Fruit fly (Drosophila melanogaster) whole organism, embryonic: ENCODE results near the gene DnaJ-H.

Experiments used
- Antp ChIP-seq: fragments of 200-800 bp; sonication (Bioruptor generic); optimal IDR thresholded peaks from 3 replicates; lab custom pipeline; 2016; ENCODE audit warnings: missing biosample characterization, missing genetic modification characterization
- Asciz ChIP-seq: fragments of 200-800 bp; sonication (Bioruptor generic); optimal IDR thresholded peaks from 2 replicates; lab custom pipeline; 2017; ENCODE audit warnings: missing biosample characterization, mild to moderate bottlenecking, missing genetic modification characterization, missing genetic modification reagents
- CG10431 ChIP-seq: fragments of 200-800 bp; sonication (Bioruptor generic); optimal IDR thresholded peaks from 3 replicates; lab custom pipeline; 2018; ENCODE audit warnings: missing biosample characterization, mild to moderate bottlenecking, missing genetic modification characterization
- CG10565 ChIP-seq: fragments of 200-800 bp; sonication (Bioruptor generic); optimal IDR thresholded peaks from 3 replicates; lab custom pipeline; 2016; ENCODE audit warnings: missing biosample characterization, mild to moderate bottlenecking, missing genetic modification characterization
- CG10979 ChIP-seq: fragments of 200-800 bp; sonication (Bioruptor generic); optimal IDR thresholded peaks from 2 replicates; lab custom pipeline; 2018; ENCODE audit warnings: missing biosample characterization, mild to moderate bottlenecking, missing genetic modification characterization, moderate library complexity
- CG14860 ChIP-seq: fragments of 200-800 bp; sonication (Bioruptor generic); IDR thresholded peaks from 3 replicates; pipeline ENCODE4 v1.3.6; 2022; ENCODE audit warnings: missing biosample characterization, missing genetic modification characterization; ENCODE audit not compliant: partially characterized antibody
- CG15696 ChIP-seq: fragments of 200-800 bp; sonication (Bioruptor generic); optimal IDR thresholded peaks from 2 replicates; lab custom pipeline; 2019; ENCODE audit warnings: missing biosample characterization, mild to moderate bottlenecking, missing genetic modification characterization, moderate library complexity
- CG1602 ChIP-seq: fragments of 200-800 bp; sonication (Bioruptor generic); optimal IDR thresholded peaks from 3 replicates; lab custom pipeline; 2016; ENCODE audit warnings: missing biosample characterization, missing genetic modification characterization
- CG16863 ChIP-seq: fragments of 200-800 bp; sonication (Bioruptor generic); optimal IDR thresholded peaks from 3 replicates; lab custom pipeline; 2016; ENCODE audit warnings: missing biosample characterization, missing genetic modification characterization
- CG17186 ChIP-seq: fragments of 200-800 bp; sonication (Bioruptor generic); optimal IDR thresholded peaks from 3 replicates; lab custom pipeline; 2017; ENCODE audit warnings: missing biosample characterization, missing genetic modification reagents, missing genetic modification characterization
- CG30020 ChIP-seq: fragments of 200-800 bp; optimal IDR thresholded peaks from 2 replicates; lab custom pipeline; 2019; ENCODE audit warnings: missing biosample characterization, mild to moderate bottlenecking, missing genetic modification characterization, moderate library complexity
- CG30431 ChIP-seq: fragments of 200-800 bp; sonication (Bioruptor generic); optimal IDR thresholded peaks from 2 replicates; lab custom pipeline; 2017; ENCODE audit warnings: missing biosample characterization, missing genetic modification characterization
- CG31224 ChIP-seq: fragments of 200-800 bp; sonication (Bioruptor generic); IDR thresholded peaks from 2 replicates; pipeline ENCODE4 v1.3.6; 2022; ENCODE audit warnings: missing biosample characterization, missing genetic modification characterization
- CG32767 ChIP-seq: fragments of 200-800 bp; sonication (Bioruptor generic); IDR thresholded peaks from 2 replicates; pipeline ENCODE4 v1.3.6; 2022; ENCODE audit warnings: missing biosample characterization, missing genetic modification characterization
- CG3847 ChIP-seq: fragments of 200-800 bp; sonication (Bioruptor generic); IDR thresholded peaks from 2 replicates; pipeline ENCODE4 v1.3.6; 2022; ENCODE audit warnings: missing biosample characterization, missing genetic modification characterization
- CG4854 ChIP-seq: fragments of 200-800 bp; sonication (Bioruptor generic); optimal IDR thresholded peaks from 2 replicates; lab custom pipeline; 2016; ENCODE audit warnings: missing biosample characterization, missing genetic modification characterization, inconsistent platforms
- CG5180 ChIP-seq: fragments of 200-800 bp; sonication (Bioruptor generic); optimal IDR thresholded peaks from 3 replicates; lab custom pipeline; 2017; ENCODE audit warnings: missing biosample characterization, missing genetic modification characterization, mild to moderate bottlenecking, moderate library complexity, missing genetic modification reagents
- CG7372 ChIP-seq: fragments of 200-800 bp; sonication (Bioruptor generic); IDR thresholded peaks from 2 replicates; pipeline ENCODE4 v1.3.6; 2022; ENCODE audit warnings: missing biosample characterization, missing genetic modification characterization
- CG7745 ChIP-seq: fragments of 200-800 bp; sonication (Bioruptor generic); optimal IDR thresholded peaks from 2 replicates; lab custom pipeline; 2018; ENCODE audit warnings: missing biosample characterization, mild to moderate bottlenecking, missing genetic modification characterization, moderate library complexity
- CG7963 ChIP-seq: fragments of 200-800 bp; sonication (Bioruptor generic); IDR thresholded peaks from 3 replicates; pipeline ENCODE4 v1.3.6; 2022; ENCODE audit warnings: missing biosample characterization, missing genetic modification characterization; ENCODE audit not compliant: partially characterized antibody
- CG8089 ChIP-seq: fragments of 200-800 bp; sonication (Bioruptor generic); optimal IDR thresholded peaks from 3 replicates; lab custom pipeline; 2016; ENCODE audit warnings: missing biosample characterization, missing genetic modification characterization
- CG8359 ChIP-seq: fragments of 200-800 bp; sonication (Bioruptor generic); optimal IDR thresholded peaks from 2 replicates; lab custom pipeline; 2017; ENCODE audit warnings: missing biosample characterization, mild to moderate bottlenecking, missing genetic modification characterization, borderline replicate concordance
- Dek ChIP-seq: fragments of 200-800 bp; sonication (Bioruptor generic); optimal IDR thresholded peaks from 3 replicates; lab custom pipeline; 2019; ENCODE audit warnings: missing biosample characterization, mild to moderate bottlenecking, missing genetic modification characterization, moderate library complexity
- E2f1 ChIP-seq: fragments of 200-800 bp; sonication (Bioruptor generic); IDR thresholded peaks from 2 replicates; pipeline ENCODE4 v1.3.6; 2022; ENCODE audit warnings: missing biosample characterization, missing genetic modification characterization
- Hmr ChIP-seq: fragments of 200-800 bp; sonication (Bioruptor generic); optimal IDR thresholded peaks from 3 replicates; lab custom pipeline; 2017; ENCODE audit warnings: mild to moderate bottlenecking, missing biosample characterization, missing genetic modification reagents, missing genetic modification characterization
- Nf-YC ChIP-seq: fragments of 200-800 bp; optimal IDR thresholded peaks from 3 replicates; lab custom pipeline; 2019; ENCODE audit warnings: missing biosample characterization, mild to moderate bottlenecking, missing genetic modification characterization, moderate library complexity
- Sin3A ChIP-seq: fragments of >200 bp; optimal IDR thresholded peaks from 2 replicates; lab custom pipeline; 2018
- Taf1 ChIP-seq: fragments of 200-800 bp; sonication (Bioruptor generic); IDR thresholded peaks from 2 replicates; pipeline ENCODE4 v1.3.6; 2022; ENCODE audit warnings: missing biosample characterization, missing genetic modification characterization
- ap ChIP-seq: fragments of 200-800 bp; sonication (Bioruptor generic); IDR thresholded peaks from 2 replicates; pipeline ENCODE4 v1.3.6; 2022; ENCODE audit warnings: missing biosample characterization, missing genetic modification characterization
- bigmax ChIP-seq: fragments of 200-800 bp; sonication (Bioruptor generic); optimal IDR thresholded peaks from 2 replicates; lab custom pipeline; 2018; ENCODE audit warnings: missing biosample characterization, mild to moderate bottlenecking, missing genetic modification characterization
- croc ChIP-seq: fragments of 200-800 bp; sonication (Bioruptor generic); conservative IDR thresholded peaks from 3 replicates; pipeline ENCODE4 v1.3.6; 2022; ENCODE audit warnings: missing biosample characterization, missing genetic modification characterization
- dati ChIP-seq: fragments of 200-800 bp; sonication (Bioruptor generic); IDR thresholded peaks from 2 replicates; pipeline ENCODE4 v1.3.6; 2022; ENCODE audit warnings: missing biosample characterization, missing genetic modification characterization
- ewg ChIP-seq: fragments of 200-800 bp; sonication (Bioruptor generic); optimal IDR thresholded peaks from 3 replicates; lab custom pipeline; 2017; ENCODE audit warnings: mild to moderate bottlenecking, missing biosample characterization, missing genetic modification reagents, missing genetic modification characterization
- eyg ChIP-seq: fragments of 200-800 bp; sonication (Bioruptor generic); optimal IDR thresholded peaks from 3 replicates; lab custom pipeline; 2016; ENCODE audit warnings: missing biosample characterization, missing genetic modification characterization
- gce ChIP-seq: fragments of 200-800 bp; sonication (Bioruptor generic); IDR thresholded peaks from 3 replicates; pipeline ENCODE4 v1.3.6; 2022; ENCODE audit warnings: missing biosample characterization, missing genetic modification characterization
- mam ChIP-seq: fragments of 200-800 bp; sonication (Bioruptor generic); optimal IDR thresholded peaks from 3 replicates; lab custom pipeline; 2016; ENCODE audit warnings: missing biosample characterization, missing genetic modification characterization
- nau ChIP-seq: fragments of 200-800 bp; sonication (Bioruptor generic); optimal IDR thresholded peaks from 3 replicates; lab custom pipeline; 2017; ENCODE audit warnings: missing biosample characterization, mild to moderate bottlenecking, missing genetic modification characterization, missing genetic modification reagents
- pan ChIP-seq, 4 experiments: fragments of >200 bp in 3 of 4; fragments of 200-800 bp in 1 of 4; sonication (Bioruptor generic) in 1 of 4; optimal IDR thresholded peaks in 3 of 4; IDR thresholded peaks in 1 of 4; 2 replicates each; pipeline versions ENCODE4 v1.3.6 to Lab custom; 2017 to 2022; ENCODE audit warnings: missing biosample characterization in 2 of 4, missing genetic modification characterization in 2 of 4, mixed read lengths in 1 of 4
- pnt ChIP-seq: fragments of 200-800 bp; sonication (Bioruptor generic); optimal IDR thresholded peaks from 3 replicates; lab custom pipeline; 2016; ENCODE audit warnings: missing biosample characterization, missing genetic modification characterization
- psq ChIP-seq: fragments of 200-800 bp; sonication (Bioruptor generic); optimal IDR thresholded peaks from 2 replicates; lab custom pipeline; 2017; ENCODE audit warnings: missing biosample characterization, missing genetic modification characterization
- ranshi ChIP-seq: fragments of 200-800 bp; sonication (Bioruptor generic); IDR thresholded peaks from 2 replicates; pipeline ENCODE4 v1.3.6; 2022; ENCODE audit warnings: missing biosample characterization, missing genetic modification characterization
- sens-2 ChIP-seq: fragments of 200-800 bp; sonication (Bioruptor generic); IDR thresholded peaks from 2 replicates; pipeline ENCODE4 v1.3.6; 2022; ENCODE audit warnings: missing biosample characterization, missing genetic modification characterization
- sima ChIP-seq: fragments of 200-800 bp; sonication (Bioruptor generic); optimal IDR thresholded peaks from 2 replicates; lab custom pipeline; 2016; ENCODE audit warnings: missing biosample characterization, missing genetic modification characterization
- slou ChIP-seq: fragments of 200-800 bp; sonication (Bioruptor generic); optimal IDR thresholded peaks from 3 replicates; lab custom pipeline; 2016; ENCODE audit warnings: missing biosample characterization, missing genetic modification characterization

The DnaJ-H gene

dm6 chr2L:13145035-13145683 lies 20.7 kb downstream of the DnaJ-H start (continued):
- TF ChIP-seq CG30020 (tag; lab: Kevin White, UChicago) (no peak), pnt (peak; percentile 41), ranshi (GFP tag; lab: Robert Waterston, UW) (peak; percentile 82), croc (GFP tag; lab: Robert Waterston, UW) (no peak), Nf-YC (tag; lab: Kevin White, UChicago) (peak; percentile 76), CG5180 (GFP tag; lab: Kevin White, UChicago) (peak; percentile 45), Hmr (GFP tag; lab: Kevin White, UChicago) (peak; percentile 73), slou (GFP tag; lab: Kevin White, UChicago) (peak; percentile 47), CG3847 (peak; percentile 86), CG7963 (GFP tag; lab: Robert Waterston, UW) (no peak), Antp (GFP tag; lab: Kevin White, UChicago) (peak; percentile 74), pan (optimal IDR thresholded peaks at IDR 0.05; lab: Kevin White, UChicago) (no peak), pan (GFP tag; optimal IDR thresholded peaks at IDR 0.05 in 1 of 2, IDR thresholded peaks at IDR 0.05 in 1 of 2) (peak in 1 of 2 experiments; percentile 84), CG14860 (GFP tag; lab: Robert Waterston, UW) (no peak), dati (GFP tag; lab: Robert Waterston, UW) (no peak), E2f1 (GFP tag; lab: Robert Waterston, UW) (peak; percentile 74), Sin3A (lab: Kevin White, UChicago) (no peak), mam (GFP tag; lab: Kevin White, UChicago) (peak; percentile 79), CG32767 (GFP tag; lab: Robert Waterston, UW) (peak; percentile 73), CG8089 (GFP tag; lab: Kevin White, UChicago) (peak; percentile 16), CG1602 (peak; percentile 49), sima (peak; percentile 23), Dek (peak; percentile 70), eyg (GFP tag; lab: Kevin White, UChicago) (peak; percentile 77), psq (no peak), ap (GFP tag; lab: Robert Waterston, UW) (peak; percentile 62), Asciz (GFP tag; lab: Kevin White, UChicago) (peak; percentile 58), CG10979 (tag; lab: Kevin White, UChicago) (no peak), nau (GFP tag; lab: Kevin White, UChicago) (peak; percentile 48), CG16863 (GFP tag; lab: Kevin White, UChicago) (peak; percentile 38), CG10431 (GFP tag; lab: Kevin White, UChicago) (no peak), CG15696 (tag; lab: Kevin White, UChicago) (peak; percentile 12), Taf1 (GFP tag; lab: Robert Waterston, UW) (0 out of 2 replicates have a peak, but pooled peaks have one; percentile 39), CG8359 (GFP tag; lab: Kevin White, UChicago) (no peak), ewg (GFP tag; lab: Kevin White, UChicago) (peak; percentile 23), CG4854 (GFP tag; lab: Kevin White, UChicago) (peak; percentile 65), CG10565 (no peak)

DNA sequence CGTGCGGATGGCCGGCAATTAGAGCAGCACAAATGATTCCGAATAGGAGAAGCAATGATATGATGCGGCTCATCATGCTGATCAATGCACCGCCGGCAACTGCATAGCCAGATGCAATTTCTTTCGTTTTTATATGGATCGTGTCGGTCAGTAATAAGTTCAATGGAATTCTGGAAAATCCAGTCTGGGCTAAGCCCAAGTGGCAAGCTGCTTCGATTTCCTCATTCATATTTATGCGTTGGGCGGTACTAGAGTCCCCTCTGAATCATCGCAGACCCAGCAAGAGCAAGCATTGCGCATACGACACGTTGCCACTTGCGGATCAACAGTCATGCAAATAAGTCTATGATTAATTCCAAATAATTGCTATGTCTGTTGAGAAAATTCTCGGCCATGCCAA lies 22.4 kb downstream of the DnaJ-H start, which contains the start of gene CG16978:
CG16978 (minus strand) TSS at position 101 of the 400 bp plus-strand sequence.
- TF ChIP-seq gce (GFP tag; lab: Robert Waterston, UW) (no peak), CG31224 (no peak), CG30431 (GFP tag; lab: Kevin White, UChicago) (no peak), CG7372 (GFP tag; lab: Robert Waterston, UW) (no peak), Hmr (GFP tag; lab: Kevin White, UChicago) (no peak), CG7745 (tag; lab: Kevin White, UChicago) (no peak), CG10431 (GFP tag; lab: Kevin White, UChicago) (no peak), sens-2 (GFP tag; lab: Robert Waterston, UW) (no peak), bigmax (GFP tag; lab: Kevin White, UChicago) (no peak), CG17186 (GFP tag; lab: Kevin White, UChicago) (no peak)
